Worm (Caenorhabditis elegans): ENCODE results near the gene pot-2.

pot-2 gene

DNA sequence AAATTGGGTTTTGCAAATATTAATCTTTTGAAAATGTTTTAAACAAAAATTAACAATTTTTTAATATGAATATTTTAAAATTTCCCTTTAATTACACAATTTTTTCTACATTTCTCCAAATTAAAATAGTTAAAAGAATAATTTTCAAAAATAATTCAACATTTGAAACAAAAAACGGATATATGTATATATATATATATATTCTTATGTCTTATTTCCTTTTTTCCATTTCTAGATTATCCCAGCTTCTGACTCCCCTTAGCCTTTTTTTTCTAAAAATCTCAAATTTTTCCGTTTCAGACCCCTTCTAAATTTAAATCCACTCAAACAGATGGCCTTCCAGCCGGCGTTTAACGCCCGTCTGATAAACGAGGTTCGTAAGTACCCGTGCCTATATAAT is 49.3 kb downstream of the pot-2 start, which contains the start of gene madf-5:
Gene madf-5 (plus strand): TSS at position 301 of the 400 bp plus-strand sequence.
- no peak for TF ChIP-seq ccch-3 (GFP tag; optimal IDR thresholded peaks at IDR 0.05)
- no peak for TF ChIP-seq bed-1 (GFP tag; IDR thresholded peaks at IDR 0.05)
- TF ChIP-seq C17E4.6 (GFP tag; IDR thresholded peaks at IDR 0.05): no peak

Measured in whole organism, young adult.